Worm (Caenorhabditis elegans): ENCODE data around the gene aptf-2.
"Not testable (repeated sequence)": the region's sequence is repeated elsewhere in the genome, so short reads cannot be mapped to it uniquely, and the experiment has no call there.

The aptf-2 gene

DNA sequence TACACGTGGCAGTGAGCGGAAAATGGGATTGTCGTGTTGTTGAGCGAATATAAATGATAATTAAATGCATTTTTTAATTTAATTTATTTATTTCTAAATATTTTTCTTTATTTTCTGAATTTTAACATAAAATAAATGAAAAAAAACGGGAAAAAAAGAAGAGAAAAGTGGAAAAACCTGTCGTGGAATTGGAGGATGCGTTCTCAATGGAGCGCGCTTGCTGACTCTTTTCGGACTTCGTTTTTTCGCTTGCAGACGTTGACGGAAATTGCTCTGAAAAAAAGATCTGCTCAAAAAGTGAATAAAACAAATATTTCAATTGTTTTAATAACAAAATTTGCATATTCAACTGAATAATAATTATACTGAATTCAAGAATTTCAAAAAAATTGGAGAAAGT is 37.7 kb upstream of the aptf-2 start:
- TF ChIP-seq bed-3 (GFP tag; optimal IDR thresholded peaks at IDR 0.05) (no peak), mep-1 (tag; optimal IDR thresholded peaks at IDR 0.05) (peak; percentile 54)

DNA sequence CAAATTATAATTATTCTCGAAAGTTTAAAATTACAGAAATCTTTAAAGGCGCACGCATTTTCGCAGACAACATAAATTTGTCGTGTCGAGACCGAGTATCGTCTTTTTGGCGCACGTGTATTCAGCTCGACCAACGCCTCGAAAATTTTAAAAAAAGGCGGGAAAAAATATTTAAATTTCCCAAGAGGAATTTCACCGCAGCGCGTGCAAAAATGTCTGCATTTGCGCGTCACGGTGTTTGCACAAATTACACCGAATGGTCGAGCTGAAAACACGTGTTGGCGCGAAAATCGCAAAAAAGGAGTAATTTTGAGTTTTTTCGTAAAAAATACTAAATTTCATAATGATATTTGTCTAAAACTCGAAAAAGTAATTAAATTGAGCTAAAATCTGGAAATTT is 34.9 kb upstream of the aptf-2 start:
- no peak for TF ChIP-seq ztf-11 (tag; optimal IDR thresholded peaks at IDR 0.05)
- TF ChIP-seq elt-3 (tag; optimal IDR thresholded peaks at IDR 0.05): no peak
- no peak for TF ChIP-seq nhr-237 (tag; optimal IDR thresholded peaks at IDR 0.05)
- TF ChIP-seq lsy-2 (tag; optimal IDR thresholded peaks at IDR 0.05): no peak
- TF ChIP-seq snpc-4 (tag; optimal IDR thresholded peaks at IDR 0.05): no peak
- TF ChIP-seq hlh-1 (tag; optimal IDR thresholded peaks at IDR 0.05): no peak
- TF ChIP-seq tbx-8 (GFP tag; optimal IDR thresholded peaks at IDR 0.05): no peak
- no peak for TF ChIP-seq bed-3 (GFP tag; optimal IDR thresholded peaks at IDR 0.05)
- no peak for TF ChIP-seq unc-120 (tag; optimal IDR thresholded peaks at IDR 0.05; ENCODE audit: poor library complexity, severe bottlenecking)
- no peak for TF ChIP-seq cnd-1 (tag; optimal IDR thresholded peaks at IDR 0.05)
- TF ChIP-seq nhr-2 (tag; optimal IDR thresholded peaks at IDR 0.05): no peak
- no peak for TF ChIP-seq mls-2 (tag; optimal IDR thresholded peaks at IDR 0.05)
- no peak for TF ChIP-seq sem-2 (GFP tag; optimal IDR thresholded peaks at IDR 0.05)
- no peak for TF ChIP-seq M03D4.4 (tag; optimal IDR thresholded peaks at IDR 0.05)
- TF ChIP-seq blmp-1 (tag; optimal IDR thresholded peaks at IDR 0.05): no peak
- no peak for TF ChIP-seq zip-8 (tag; optimal IDR thresholded peaks at IDR 0.05)
- TF ChIP-seq elt-1 (tag; optimal IDR thresholded peaks at IDR 0.05; ENCODE audit: borderline replicate concordance, insufficient read depth): no peak
- TF ChIP-seq flh-1 (GFP tag; optimal IDR thresholded peaks at IDR 0.05): no peak

DNA sequence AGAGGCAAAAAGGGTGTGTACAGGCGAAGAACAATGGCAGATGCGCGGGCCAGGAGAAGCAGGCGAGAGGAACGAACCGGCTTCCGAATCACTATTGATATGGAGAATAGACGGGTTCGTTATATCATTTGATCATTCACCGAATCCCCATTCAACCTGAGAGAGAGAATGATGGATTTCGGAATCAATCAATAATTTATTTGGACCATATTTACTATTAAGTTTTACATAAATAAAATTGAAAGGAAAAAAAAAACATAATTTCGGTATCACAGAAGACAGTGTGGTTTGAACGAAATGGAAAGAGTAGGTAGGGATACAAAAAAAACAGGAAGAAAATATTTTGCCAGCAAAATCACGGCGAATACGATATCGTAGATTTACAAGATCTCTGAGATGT is 29.4 kb upstream of the aptf-2 start, which contains the start of gene mam-3:
TSS of gene mam-3 (minus strand) at position 101 of the 400 bp plus-strand sequence.
- no peak for TF ChIP-seq pha-4 (tag; optimal IDR thresholded peaks at IDR 0.05)
- no peak for TF ChIP-seq nhr-2 (tag; optimal IDR thresholded peaks at IDR 0.05)
- TF ChIP-seq snpc-4 (tag; optimal IDR thresholded peaks at IDR 0.05): no peak
- TF ChIP-seq unc-62 (GFP tag; optimal IDR thresholded peaks at IDR 0.05): no peak
- TF ChIP-seq elt-3 (tag; optimal IDR thresholded peaks at IDR 0.05): no peak
- TF ChIP-seq lin-13 (tag; optimal IDR thresholded peaks at IDR 0.05): no peak
- no peak for TF ChIP-seq nhr-237 (tag; optimal IDR thresholded peaks at IDR 0.05)
- no peak for TF ChIP-seq unc-39 (tag; optimal IDR thresholded peaks at IDR 0.05)
- TF ChIP-seq sptf-1 (tag; optimal IDR thresholded peaks at IDR 0.05): no peak
- no peak for TF ChIP-seq tbx-8 (GFP tag; optimal IDR thresholded peaks at IDR 0.05)
- TF ChIP-seq ztf-11 (tag; optimal IDR thresholded peaks at IDR 0.05): no peak
- no peak for TF ChIP-seq elt-1 (tag; optimal IDR thresholded peaks at IDR 0.05; ENCODE audit: borderline replicate concordance, insufficient read depth)
- no peak for TF ChIP-seq cnd-1 (tag; optimal IDR thresholded peaks at IDR 0.05)
- no peak for TF ChIP-seq ceh-43 (GFP tag; optimal IDR thresholded peaks at IDR 0.05)

DNA sequence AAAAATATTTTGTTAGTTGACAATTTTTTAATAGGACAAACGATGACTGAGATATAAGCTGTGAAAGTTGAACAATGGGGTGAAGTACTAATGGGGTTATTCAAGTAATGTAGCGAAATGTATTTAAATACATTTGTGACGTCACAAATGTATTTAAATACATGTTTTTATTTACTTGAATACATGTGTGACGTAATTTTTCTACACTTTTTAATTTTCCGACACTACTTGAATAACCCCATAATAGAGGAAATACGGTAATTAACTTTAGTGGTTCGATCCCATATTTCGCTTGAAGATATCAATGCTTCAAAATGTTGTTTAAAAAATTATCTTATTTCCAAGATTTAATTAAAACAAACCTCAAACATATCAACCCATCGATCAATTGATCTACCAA is 25.9 kb upstream of the aptf-2 start:
- TF ChIP-seq zip-8 (tag; optimal IDR thresholded peaks at IDR 0.05): peak; percentile 90

DNA sequence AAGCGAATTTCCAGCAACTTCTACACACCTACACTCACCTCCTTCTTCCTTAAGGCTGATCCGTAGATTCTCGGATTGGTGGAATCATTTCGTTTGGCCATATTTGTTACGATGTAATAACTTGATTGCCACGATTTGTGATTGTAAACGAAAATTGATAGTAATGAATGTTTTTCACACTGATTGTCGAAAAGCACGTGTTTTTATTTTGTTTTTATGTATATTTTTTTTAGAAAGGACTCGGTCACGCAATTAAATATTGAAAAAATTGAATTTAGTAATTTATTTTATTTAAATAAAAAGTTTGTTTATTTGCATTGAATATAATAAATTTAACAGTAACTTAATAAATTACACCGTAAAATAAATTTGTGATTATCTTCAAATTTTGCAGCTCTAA is 18.1 kb upstream of the aptf-2 start, which contains the start of gene K09B11.5:
TSS of gene K09B11.5 (minus strand) at position 101 of the 400 bp plus-strand sequence.
- not testable (repeated sequence) for TF ChIP-seq zip-8 (tag; optimal IDR thresholded peaks at IDR 0.05); mab-5 (tag; optimal IDR thresholded peaks at IDR 0.05); unc-120 (tag; optimal IDR thresholded peaks at IDR 0.05; ENCODE audit: poor library complexity, severe bottlenecking)

DNA sequence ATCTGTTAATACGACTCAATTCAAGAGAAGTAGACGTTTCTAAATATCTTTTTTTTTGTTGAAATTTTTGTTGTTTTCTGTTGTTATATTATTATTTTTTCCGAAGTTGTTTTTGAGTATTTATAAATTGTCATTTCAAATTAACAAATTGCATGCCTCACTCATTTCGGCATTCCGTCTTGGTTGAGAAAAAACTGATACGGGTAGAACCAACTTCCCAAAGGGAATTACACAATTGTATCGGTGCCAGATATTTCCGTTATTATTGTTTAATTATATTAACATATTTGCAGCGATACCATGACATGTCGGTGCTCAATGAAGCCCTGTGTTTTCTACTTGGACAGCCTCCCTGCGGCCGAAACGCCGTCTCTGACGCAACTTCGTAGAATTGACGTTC is 13.4 kb upstream of the aptf-2 start, which contains the start of gene K09B11.4:
TSS of gene K09B11.4 (plus strand) at position 301 of the 400 bp plus-strand sequence.
- TF ChIP-seq ces-1 (GFP tag; optimal IDR thresholded peaks at IDR 0.05): no peak
- no peak for TF ChIP-seq mep-1 (tag; optimal IDR thresholded peaks at IDR 0.05)
- TF ChIP-seq ceh-43 (GFP tag; optimal IDR thresholded peaks at IDR 0.05): no peak
- TF ChIP-seq M03D4.4 (tag; optimal IDR thresholded peaks at IDR 0.05): no peak
- TF ChIP-seq elt-1 (tag; optimal IDR thresholded peaks at IDR 0.05; ENCODE audit: borderline replicate concordance, insufficient read depth): no peak
- TF ChIP-seq sem-2 (GFP tag; optimal IDR thresholded peaks at IDR 0.05): no peak
- TF ChIP-seq flh-1 (GFP tag; optimal IDR thresholded peaks at IDR 0.05): no peak
- TF ChIP-seq hlh-1 (tag; optimal IDR thresholded peaks at IDR 0.05): no peak
- no peak for TF ChIP-seq nhr-2 (tag; optimal IDR thresholded peaks at IDR 0.05)
- no peak for TF ChIP-seq tbx-8 (GFP tag; optimal IDR thresholded peaks at IDR 0.05)
- no peak for TF ChIP-seq ceh-39 (tag; optimal IDR thresholded peaks at IDR 0.05)

All from whole organism, mixed stage, embryonic.